Fruit fly (Drosophila melanogaster): ENCODE measurements around the gene CG1494.

Gene CG1494

DNA sequence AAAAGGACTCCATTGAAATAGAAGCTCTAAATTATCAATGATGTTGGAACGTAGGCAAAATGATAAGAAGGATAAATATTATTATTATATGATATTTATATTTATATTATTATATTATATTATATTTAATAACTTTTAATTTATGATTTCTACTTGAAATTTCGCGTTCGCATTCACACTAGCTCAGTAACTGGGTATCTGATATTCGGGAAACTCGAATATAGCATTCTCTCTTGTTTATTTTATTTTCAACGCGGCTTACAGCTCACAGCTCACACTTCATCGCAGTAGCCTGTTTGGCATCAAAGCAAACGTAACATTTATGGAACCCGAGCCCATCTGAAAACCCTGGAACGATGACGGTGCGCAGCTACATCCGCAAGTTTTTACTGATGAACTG, at the start of gene CG1494:
TSS of gene CG1494 (plus strand) at position 301 of the 400 bp plus-strand sequence.
- TF ChIP-seq CG17801 (GFP tag; optimal IDR thresholded peaks at IDR 0.05; ENCODE audit: partially characterized antibody) = no peak

dm6 chrX:21241796-21242208, 43.3 kb upstream of the CG1494 start:
- TF ChIP-seq CG17801 (GFP tag; optimal IDR thresholded peaks at IDR 0.05; ENCODE audit: partially characterized antibody) = no peak

DNA sequence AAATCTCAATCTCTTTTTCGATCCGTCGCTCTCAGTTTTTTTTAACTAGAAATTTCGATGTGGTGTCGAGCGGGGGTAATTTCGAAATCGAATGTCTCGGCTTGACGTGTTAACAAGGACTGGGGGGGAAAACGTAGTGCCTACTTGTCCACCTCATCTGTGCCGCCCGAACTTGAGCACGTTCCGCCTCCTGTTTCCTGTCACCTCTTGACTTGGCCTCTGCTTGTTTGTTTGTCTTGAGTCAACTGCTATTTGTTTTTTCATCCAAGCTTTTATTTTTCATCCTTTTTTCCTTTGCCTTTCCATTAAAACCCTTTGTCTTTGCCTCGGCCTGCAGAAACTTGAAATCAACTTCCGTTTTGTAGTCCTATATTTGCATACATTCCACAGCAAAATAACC, 34.1 kb upstream of the CG1494 start, which contains the start of gene CG1722:
TSS of gene CG1722 (minus strand) at position 101 of the 400 bp plus-strand sequence.
- no peak for TF ChIP-seq CG17801 (GFP tag; optimal IDR thresholded peaks at IDR 0.05; ENCODE audit: partially characterized antibody)

- TF ChIP-seq CG17801 (GFP tag; optimal IDR thresholded peaks at IDR 0.05; ENCODE audit: partially characterized antibody) = no peak
These were observed 19.7 kb upstream of the CG1494 start for dm6 chrX:21265391-21265790.

dm6 chrX:21276494-21276893, 8.6 kb upstream of the CG1494 start:
- TF ChIP-seq CG17801 (GFP tag; optimal IDR thresholded peaks at IDR 0.05; ENCODE audit: partially characterized antibody) = no peak

- no peak for TF ChIP-seq CG17801 (GFP tag; optimal IDR thresholded peaks at IDR 0.05; ENCODE audit: partially characterized antibody)
These were observed 5.7 kb upstream of the CG1494 start for dm6 chrX:21279311-21279890.

DNA sequence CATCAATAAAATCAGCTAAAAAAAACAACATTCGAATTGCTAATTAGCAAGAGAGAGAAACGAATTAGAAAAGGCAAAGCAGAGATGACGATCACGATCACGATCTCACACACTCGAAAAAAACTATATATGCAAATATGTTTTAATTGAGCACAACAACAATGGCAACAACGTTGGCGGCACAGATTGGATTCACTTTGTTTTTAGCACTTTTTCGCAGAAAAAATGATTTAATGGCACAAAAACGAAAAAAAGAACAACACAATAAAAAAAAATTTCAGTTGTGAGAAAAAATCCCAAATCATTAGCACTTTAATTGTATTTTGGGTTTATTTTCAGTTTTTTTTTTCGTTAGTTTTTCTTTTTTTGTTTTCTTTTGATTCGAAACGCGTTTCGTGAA, 4.5 kb upstream of the CG1494 start:
- TF ChIP-seq CG17801 (GFP tag; optimal IDR thresholded peaks at IDR 0.05; ENCODE audit: partially characterized antibody) = no peak

dm6 chrX:21281039-21281911, 3.8 kb upstream of the CG1494 start, which contains the start of gene Mnr:
Gene Mnr (minus strand): TSS chrX:21281171.
- peak; percentile 10 for TF ChIP-seq CG17801 (GFP tag; optimal IDR thresholded peaks at IDR 0.05; ENCODE audit: partially characterized antibody)

DNA sequence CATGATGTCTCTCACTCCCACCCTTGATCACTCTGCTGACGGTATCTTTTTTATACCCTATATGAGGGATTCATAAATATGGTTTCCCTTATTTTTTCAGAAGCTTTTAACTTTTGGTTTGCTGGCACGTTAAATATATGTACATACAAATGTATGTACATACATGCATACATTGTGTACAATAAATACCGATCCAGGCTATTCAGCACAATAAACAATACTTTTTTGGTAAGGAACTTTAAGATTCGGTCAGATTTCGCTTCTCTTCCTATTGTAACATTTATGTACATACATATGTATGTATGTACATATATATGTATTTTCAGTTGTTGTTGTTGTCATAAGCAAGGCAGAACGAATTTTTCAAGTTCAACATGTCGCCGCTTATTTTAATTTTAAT, 3.1 kb upstream of the CG1494 start:
- no peak for TF ChIP-seq CG17801 (GFP tag; optimal IDR thresholded peaks at IDR 0.05; ENCODE audit: partially characterized antibody)

dm6 chrX:21306485-21307142, 21.5 kb downstream of the CG1494 start, which contains the start of gene Abca3:
Gene Abca3 (minus strand): TSS chrX:21306665.
- TF ChIP-seq CG17801 (GFP tag; optimal IDR thresholded peaks at IDR 0.05; ENCODE audit: partially characterized antibody) = peak; percentile 82

dm6 chrX:21315852-21316251, 30.8 kb downstream of the CG1494 start, which contains the start of gene Rpt6:
Gene Rpt6 (plus strand): TSS chrX:21316052.
- TF ChIP-seq CG17801 (GFP tag; optimal IDR thresholded peaks at IDR 0.05; ENCODE audit: partially characterized antibody) = peak; percentile 6

DNA sequence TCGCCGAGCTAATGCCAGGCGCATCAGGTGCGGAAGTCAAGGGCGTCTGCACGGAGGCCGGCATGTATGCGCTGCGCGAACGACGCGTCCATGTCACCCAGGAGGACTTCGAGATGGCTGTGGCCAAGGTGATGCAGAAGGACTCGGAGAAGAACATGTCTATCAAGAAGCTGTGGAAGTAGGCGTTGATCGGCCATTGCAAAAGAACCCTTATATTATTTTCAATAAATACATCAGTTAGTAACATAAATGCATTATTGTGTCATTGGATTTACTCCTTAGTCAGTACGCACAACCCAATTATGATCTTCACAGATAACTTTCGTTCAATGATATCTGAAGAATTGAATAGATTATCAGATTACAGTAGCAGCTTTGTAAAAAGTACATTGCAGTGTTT, 32.3 kb downstream of the CG1494 start, which contains the start of gene CG1801:
TSS of gene CG1801 (minus strand) at position 101 of the 400 bp plus-strand sequence.
- no peak for TF ChIP-seq CG17801 (GFP tag; optimal IDR thresholded peaks at IDR 0.05; ENCODE audit: partially characterized antibody)

DNA sequence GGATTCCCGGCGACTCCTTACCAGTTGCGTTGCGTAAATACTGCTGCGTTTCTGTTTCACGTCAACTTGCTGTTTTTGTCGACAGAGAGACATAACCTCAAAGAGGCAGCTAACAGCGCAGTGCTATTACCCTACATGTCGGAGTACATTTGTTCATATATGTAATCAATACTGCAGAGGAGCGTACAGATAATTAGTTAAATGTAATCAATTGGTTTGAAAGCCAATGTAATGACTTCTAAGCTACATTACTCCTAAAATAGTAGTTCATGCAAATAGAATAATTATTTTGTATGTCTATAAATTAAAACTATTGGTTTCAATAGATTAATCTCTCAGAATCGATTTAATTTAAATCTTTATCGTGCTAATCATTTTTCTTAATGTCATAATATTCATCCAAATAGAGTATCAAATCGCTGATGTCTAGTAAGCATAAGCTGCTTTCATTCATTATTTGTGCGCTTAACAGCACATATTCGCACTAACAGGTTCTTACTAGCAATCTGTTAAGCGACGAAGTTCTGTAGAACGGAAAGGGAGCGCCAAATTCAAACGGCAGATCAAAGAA, 34.2 kb downstream of the CG1494 start, which contains the start of the genes SLIRP1 and anox:
TSS of gene SLIRP1 (minus strand) at position 95 of the 571 bp plus-strand sequence.
TSS of gene anox (minus strand) at position 95 of the 571 bp plus-strand sequence.
- TF ChIP-seq CG17801 (GFP tag; optimal IDR thresholded peaks at IDR 0.05; ENCODE audit: partially characterized antibody) = peak; percentile 82

- TF ChIP-seq CG17801 (GFP tag; optimal IDR thresholded peaks at IDR 0.05; ENCODE audit: partially characterized antibody) = peak; percentile 59
These were observed 37.3 kb downstream of the CG1494 start for dm6 chrX:21322289-21322981.

Data from ovary, adult (tissue).